Worm (Caenorhabditis elegans): ENCODE data around the gene Y116A8C.43.

Y116A8C.43 gene

DNA sequence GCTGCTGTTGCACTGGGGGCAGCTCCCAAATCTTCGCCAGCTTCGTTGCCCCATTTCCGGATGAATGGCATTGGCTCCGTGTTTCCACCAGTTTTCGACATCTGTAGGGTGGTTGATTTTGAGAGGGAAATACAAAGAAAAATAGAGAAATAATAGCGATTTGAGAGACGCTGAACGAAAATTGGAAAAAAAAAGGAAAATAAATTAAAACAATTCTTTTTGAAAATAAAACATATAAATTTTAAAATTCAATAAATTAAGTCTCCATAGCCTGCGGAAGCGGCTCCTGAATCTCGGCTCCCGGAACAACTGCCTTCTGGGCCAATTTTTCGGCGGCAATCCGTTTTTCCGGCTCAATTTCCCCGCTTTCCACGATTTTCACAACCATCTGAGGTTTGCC is 22.2 kb downstream of the Y116A8C.43 start, which contains the start of gene sfa-1:
Gene sfa-1, minus strand, starts transcription at position 101 of the 400 bp plus-strand sequence.
- TF ChIP-seq nhr-11 (tag; optimal IDR thresholded peaks at IDR 0.05) (no peak), ceh-18 (tag; optimal IDR thresholded peaks at IDR 0.05) (no peak)

DNA sequence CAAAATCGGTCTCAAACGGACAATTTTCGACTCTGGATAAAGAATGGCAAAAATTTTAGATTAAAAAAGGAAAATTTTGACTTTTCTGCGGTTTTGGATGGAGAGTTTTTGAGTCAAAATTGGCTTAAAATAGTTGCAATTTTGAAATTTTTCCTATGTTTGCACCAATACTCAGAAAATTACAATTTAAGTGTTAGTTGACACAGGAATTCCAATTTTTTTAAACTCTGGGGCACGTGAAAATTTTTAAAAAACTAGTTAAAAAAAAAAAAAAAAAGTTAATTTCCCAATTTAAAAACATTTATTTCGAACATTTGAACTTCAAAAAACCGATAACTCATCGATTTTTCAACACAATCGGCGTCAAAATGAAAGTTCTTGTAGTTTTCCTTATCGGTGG is 23.2 kb downstream of the Y116A8C.43 start, which contains the start of gene Y116A8C.33:
Gene Y116A8C.33, plus strand, starts transcription at position 301 of the 400 bp plus-strand sequence.
- no peak for TF ChIP-seq ceh-30 (tag; optimal IDR thresholded peaks at IDR 0.05)
- no peak for TF ChIP-seq sox-2 (GFP tag; IDR thresholded peaks at IDR 0.05)
- no peak for TF ChIP-seq ceh-9 (tag; optimal IDR thresholded peaks at IDR 0.05)
- no peak for TF ChIP-seq zip-5 (tag; optimal IDR thresholded peaks at IDR 0.05)
- no peak for TF ChIP-seq ceh-18 (tag; optimal IDR thresholded peaks at IDR 0.05)
- TF ChIP-seq tbx-7 (tag; optimal IDR thresholded peaks at IDR 0.05) = no peak

ce11 chrIV:17116345-17116744 is 27.7 kb downstream of the Y116A8C.43 start, which contains the start of gene cyn-13:
TSS of gene cyn-13 (minus strand) at chrIV:17116657.
- TF ChIP-seq ref-2 (tag; optimal IDR thresholded peaks at IDR 0.05) (no peak), elt-2 (tag; optimal IDR thresholded peaks at IDR 0.05) (no peak), unc-86 (tag; optimal IDR thresholded peaks at IDR 0.05) (no peak), ttx-3 (tag; optimal IDR thresholded peaks at IDR 0.05) (no peak), ceh-19 (GFP tag; optimal IDR thresholded peaks at IDR 0.05) (no peak)

DNA sequence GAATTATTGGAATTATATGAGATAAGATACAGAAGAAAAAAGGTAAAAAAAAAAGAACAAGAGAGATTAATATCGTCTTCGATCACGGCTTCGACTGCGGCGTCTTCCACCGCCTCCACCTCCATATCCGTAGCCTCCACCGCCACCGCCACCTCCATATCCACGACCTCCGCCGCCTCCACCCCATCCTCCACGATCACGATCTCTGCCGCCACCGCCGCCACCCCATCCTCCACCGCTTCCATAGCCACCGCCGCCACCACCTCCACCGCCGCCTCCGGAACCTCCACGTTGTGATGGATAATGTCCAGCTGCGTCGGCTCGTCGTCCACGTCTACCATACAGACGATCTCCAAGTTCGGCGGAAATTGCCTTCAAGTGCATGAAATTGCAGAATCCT is 28.2 kb downstream of the Y116A8C.43 start:
- no peak for TF ChIP-seq rnt-1 (tag; optimal IDR thresholded peaks at IDR 0.05)
- no peak for TF ChIP-seq ref-2 (tag; optimal IDR thresholded peaks at IDR 0.05)
- no peak for TF ChIP-seq zip-5 (tag; optimal IDR thresholded peaks at IDR 0.05)
- TF ChIP-seq che-1 (tag; optimal IDR thresholded peaks at IDR 0.05) = no peak
- TF ChIP-seq Y22D7AL.16 (tag; optimal IDR thresholded peaks at IDR 0.05) = no peak
- TF ChIP-seq sox-2 (GFP tag; IDR thresholded peaks at IDR 0.05) = no peak
- TF ChIP-seq pha-2 (tag; optimal IDR thresholded peaks at IDR 0.05) = no peak
- TF ChIP-seq fax-1 (tag; optimal IDR thresholded peaks at IDR 0.05) = no peak
- TF ChIP-seq ceh-30 (tag; optimal IDR thresholded peaks at IDR 0.05) = no peak
- no peak for TF ChIP-seq ceh-9 (tag; optimal IDR thresholded peaks at IDR 0.05)
- TF ChIP-seq unc-86 (tag; optimal IDR thresholded peaks at IDR 0.05) = no peak
- TF ChIP-seq eyg-1 (tag; optimal IDR thresholded peaks at IDR 0.05) = no peak
- TF ChIP-seq ttx-3 (tag; optimal IDR thresholded peaks at IDR 0.05) = no peak
- no peak for TF ChIP-seq tbx-2 (tag; optimal IDR thresholded peaks at IDR 0.05)
- TF ChIP-seq gmeb-2 (tag; optimal IDR thresholded peaks at IDR 0.05) = no peak
- TF ChIP-seq nfya-1 (tag; optimal IDR thresholded peaks at IDR 0.05) = no peak
- TF ChIP-seq pqm-1 (tag; optimal IDR thresholded peaks at IDR 0.05) = no peak

DNA sequence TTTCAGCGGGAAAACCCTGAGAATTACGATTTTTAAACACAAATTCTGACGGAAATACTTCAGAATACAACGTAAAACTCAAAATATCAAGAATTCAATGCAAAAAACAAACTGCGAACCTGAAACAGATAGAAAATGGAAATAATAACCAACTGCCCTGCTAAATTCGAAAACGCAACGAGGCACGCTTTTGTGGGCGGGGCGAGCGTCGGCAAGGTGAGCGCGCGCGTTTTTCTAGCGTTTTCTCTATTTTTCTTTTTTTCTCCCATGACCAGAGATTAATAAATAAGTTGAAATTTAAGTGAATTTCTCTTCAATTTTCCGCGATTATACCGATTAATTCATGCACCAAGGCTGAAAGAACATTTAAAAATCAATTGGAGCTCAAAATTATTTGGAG is 29.9 kb downstream of the Y116A8C.43 start, which contains the start of gene uaf-2:
Gene uaf-2, minus strand, starts transcription at position 183 of the 400 bp plus-strand sequence.
- TF ChIP-seq pag-3 (tag; optimal IDR thresholded peaks at IDR 0.05; ENCODE audit: borderline replicate concordance) (no peak), nfya-1 (tag; optimal IDR thresholded peaks at IDR 0.05) (peak; percentile 55), ceh-45 (GFP tag; IDR thresholded peaks at IDR 0.05) (no peak), ceh-31 (tag; optimal IDR thresholded peaks at IDR 0.05) (peak; percentile 27)

ce11 chrIV:17118987-17119732 is 30.5 kb downstream of the Y116A8C.43 start, which contains the start of gene itsn-1:
TSS of gene itsn-1 (plus strand) at chrIV:17119682.
- TF ChIP-seq ama-1 (optimal IDR thresholded peaks at IDR 0.05) = no peak
- TF ChIP-seq pha-4 (tag; optimal IDR thresholded peaks at IDR 0.05) = no peak
- TF ChIP-seq ceh-48 (tag; optimal IDR thresholded peaks at IDR 0.05) = peak; percentile 93

Measured in whole organism, late embryonic.